Fruit fly (Drosophila melanogaster): ENCODE data around the gene Gr63a.

dm6 chr3L:3925487-3925886 is 29.1 kb upstream of the Gr63a start:
- TF ChIP-seq Crg-1 (GFP tag; optimal IDR thresholded peaks at IDR 0.05), result no peak
- TF ChIP-seq cnc (optimal IDR thresholded peaks at IDR 0.05), result no peak
- peak; percentile 38 for TF ChIP-seq CG12768 (GFP tag; optimal IDR thresholded peaks at IDR 0.05)
- TF ChIP-seq CG7101 (tag; optimal IDR thresholded peaks at IDR 0.05), result no peak
- TF ChIP-seq pad (GFP tag; optimal IDR thresholded peaks at IDR 0.05), result no peak
- TF ChIP-seq toe (GFP tag; optimal IDR thresholded peaks at IDR 0.05), result no peak
- peak; percentile 42 for TF ChIP-seq kay (GFP tag; ENCODE audit: borderline replicate concordance)
- TF ChIP-seq CG7045 (GFP tag; optimal IDR thresholded peaks at IDR 0.05), result no peak

Measured in whole organism, adult.